Worm (Caenorhabditis elegans) whole organism, L2 larva: ENCODE data around the gene nfx-1.

Source experiments
- ama-1 ChIP-seq: fragments of 150-350 bp; optimal IDR thresholded peaks from 2 replicates; lab custom pipeline; 2018; ENCODE audit warnings: inconsistent platforms
- gmeb-1 ChIP-seq: fragments of 150-350 bp; optimal IDR thresholded peaks from 2 replicates; lab custom pipeline; 2014; ENCODE audit warnings: missing biosample characterization, missing genetic modification characterization
- nhr-237 ChIP-seq: fragments of 150-350 bp; optimal IDR thresholded peaks from 2 replicates; lab custom pipeline; 2014; ENCODE audit warnings: missing biosample characterization, missing genetic modification characterization
- nhr-25 ChIP-seq: fragments of 150-350 bp; sonication (generic microtip); optimal IDR thresholded peaks from 3 replicates; lab custom pipeline; 2014; ENCODE audit warnings: missing biosample characterization, missing genetic modification characterization
- unc-39 ChIP-seq: fragments of 150-350 bp; optimal IDR thresholded peaks from 2 replicates; lab custom pipeline; 2014; ENCODE audit warnings: missing biosample characterization, missing genetic modification characterization

- TF ChIP-seq ama-1 (lab: Kevin White, UChicago) (no peak), nhr-25 (tag; lab: Kevin White, UChicago) (no peak), gmeb-1 (no peak), nhr-237 (no peak), unc-39 (tag; lab: Kevin White, UChicago) (no peak)
These were observed 52.0 kb downstream of the nfx-1 start, which contains the start of gene C05D11.8 for ce11 chrIII:6427205-6427604.
